Worm (Caenorhabditis elegans) whole organism, L3 larva: ENCODE measurements around the gene cat-4.

Experiments
- R02D3.7 ChIP-seq: fragments of 150-350 bp; optimal IDR thresholded peaks from 2 replicates; lab custom pipeline; 2014; ENCODE audit warnings: missing biosample characterization, missing genetic modification characterization
- ZK546.5 ChIP-seq: sonication (generic microtip); optimal IDR thresholded peaks from 2 replicates; lab custom pipeline; 2017; ENCODE audit warnings: missing biosample characterization, missing genetic modification characterization
- aly-2 ChIP-seq: fragments of 150-350 bp; optimal IDR thresholded peaks from 2 replicates; lab custom pipeline; 2014; ENCODE audit warnings: missing biosample characterization, missing genetic modification characterization
- ama-1 ChIP-seq: fragments of 150-350 bp; optimal IDR thresholded peaks from 2 replicates; lab custom pipeline; 2018
- ceh-28 ChIP-seq: fragments of 150-350 bp; optimal IDR thresholded peaks from 2 replicates; lab custom pipeline; 2014; ENCODE audit warnings: missing biosample characterization, missing genetic modification reagents, missing genetic modification characterization
- ceh-9 ChIP-seq: sonication (generic microtip); optimal IDR thresholded peaks from 2 replicates; lab custom pipeline; 2018; ENCODE audit warnings: missing biosample characterization, missing genetic modification characterization
- daf-12 ChIP-seq: fragments of 150-350 bp; optimal IDR thresholded peaks from 2 replicates; lab custom pipeline; 2014; ENCODE audit warnings: missing biosample characterization, missing genetic modification reagents, missing genetic modification characterization
- egl-27 ChIP-seq: sonication (generic microtip); optimal IDR thresholded peaks from 4 replicates; lab custom pipeline; 2017; ENCODE audit warnings: missing biosample characterization, missing genetic modification reagents, missing genetic modification characterization
- egl-5 ChIP-seq: fragments of 150-350 bp; optimal IDR thresholded peaks from 2 replicates; lab custom pipeline; 2017; ENCODE audit warnings: missing biosample characterization, missing genetic modification reagents, missing genetic modification characterization, inconsistent platforms
- elt-1 ChIP-seq: fragments of 150-350 bp; optimal IDR thresholded peaks from 2 replicates; lab custom pipeline; 2014; ENCODE audit warnings: missing biosample characterization, missing genetic modification characterization
- elt-2 ChIP-seq: sonication (generic microtip); optimal IDR thresholded peaks from 2 replicates; lab custom pipeline; 2016; ENCODE audit warnings: missing genetic modification reagents, mild to moderate bottlenecking, missing genetic modification characterization, missing compliant biosample characterization
- elt-3 ChIP-seq, 3 experiments: fragments of 150-350 bp in 1 of 3; sonication (generic microtip) in 2 of 3; optimal IDR thresholded peaks; 2 replicates in 2 of 3; 4 replicates in 1 of 3; lab custom pipeline; 2014 to 2017; ENCODE audit warnings: missing biosample characterization in 3 of 3, missing genetic modification characterization in 3 of 3
- eor-1 ChIP-seq, 2 experiments: fragments of 150-350 bp; optimal IDR thresholded peaks; 2 replicates each; lab custom pipeline; 2014 to 2018; ENCODE audit warnings: missing biosample characterization in 2 of 2, missing genetic modification characterization in 2 of 2
- fkh-10 ChIP-seq: sonication (generic microtip); optimal IDR thresholded peaks from 2 replicates; lab custom pipeline; 2017; ENCODE audit warnings: missing biosample characterization, missing genetic modification reagents, missing genetic modification characterization
- fkh-2 ChIP-seq: fragments of 150-350 bp; optimal IDR thresholded peaks from 2 replicates; lab custom pipeline; 2014; ENCODE audit warnings: missing biosample characterization, missing genetic modification reagents, missing genetic modification characterization
- hmg-11 ChIP-seq: sonication (generic microtip); optimal IDR thresholded peaks from 2 replicates; lab custom pipeline; 2016; ENCODE audit warnings: missing genetic modification characterization, missing compliant biosample characterization
- jun-1 ChIP-seq: fragments of 150-350 bp; optimal IDR thresholded peaks from 2 replicates; lab custom pipeline; 2014; ENCODE audit warnings: missing biosample characterization, missing genetic modification reagents, missing genetic modification characterization
- lin-39 ChIP-seq: fragments of 150-350 bp; optimal IDR thresholded peaks from 2 replicates; lab custom pipeline; 2018; ENCODE audit warnings: missing biosample characterization, missing genetic modification reagents, missing genetic modification characterization
- lsy-12 ChIP-seq: sonication (generic microtip); optimal IDR thresholded peaks from 2 replicates; lab custom pipeline; 2016; ENCODE audit warnings: mild to moderate bottlenecking, missing genetic modification characterization, missing compliant biosample characterization
- mdl-1 ChIP-seq: fragments of 150-350 bp; optimal IDR thresholded peaks from 2 replicates; lab custom pipeline; 2014; ENCODE audit warnings: missing biosample characterization, missing genetic modification characterization
- mml-1 ChIP-seq: fragments of 150-350 bp; sonication (generic microtip); optimal IDR thresholded peaks from 3 replicates; lab custom pipeline; 2014; ENCODE audit warnings: missing biosample characterization, missing genetic modification characterization
- nfya-1 ChIP-seq: sonication (generic microtip); optimal IDR thresholded peaks from 2 replicates; lab custom pipeline; 2017; ENCODE audit warnings: missing genetic modification characterization, mild to moderate bottlenecking, missing compliant biosample characterization, antibody characterized with exemption, moderate library complexity; ENCODE audit not compliant: insufficient read depth
- nhr-11 ChIP-seq: fragments of 150-350 bp; optimal IDR thresholded peaks from 2 replicates; lab custom pipeline; 2014; ENCODE audit warnings: missing biosample characterization, missing genetic modification characterization
- nhr-12 ChIP-seq: fragments of 150-350 bp; optimal IDR thresholded peaks from 2 replicates; lab custom pipeline; 2014; ENCODE audit warnings: missing biosample characterization, missing genetic modification characterization
- nhr-23 ChIP-seq: fragments of 150-350 bp; optimal IDR thresholded peaks from 2 replicates; lab custom pipeline; 2014; ENCODE audit warnings: missing biosample characterization, missing genetic modification reagents, missing genetic modification characterization
- nhr-237 ChIP-seq: fragments of 150-350 bp; optimal IDR thresholded peaks from 2 replicates; lab custom pipeline; 2014; ENCODE audit warnings: missing biosample characterization, missing genetic modification characterization
- nhr-25 ChIP-seq: sonication (generic microtip); optimal IDR thresholded peaks from 2 replicates; lab custom pipeline; 2017; ENCODE audit warnings: missing biosample characterization, missing genetic modification characterization
- nhr-28 ChIP-seq: fragments of 150-350 bp; optimal IDR thresholded peaks from 2 replicates; lab custom pipeline; 2014; ENCODE audit warnings: missing biosample characterization, missing genetic modification characterization
- nhr-43 ChIP-seq: sonication (generic microtip); optimal IDR thresholded peaks from 2 replicates; lab custom pipeline; 2016; ENCODE audit warnings: mild to moderate bottlenecking, missing genetic modification characterization, missing compliant biosample characterization; ENCODE audit not compliant: poor library complexity, severe bottlenecking
- nhr-67 ChIP-seq: fragments of 150-350 bp; optimal IDR thresholded peaks from 2 replicates; lab custom pipeline; 2014; ENCODE audit warnings: missing biosample characterization, missing genetic modification characterization
- nhr-76 ChIP-seq: fragments of 150-350 bp; sonication (generic microtip); optimal IDR thresholded peaks from 5 replicates; lab custom pipeline; 2014; ENCODE audit warnings: missing biosample characterization, missing genetic modification characterization
- nhr-77 ChIP-seq: fragments of 150-350 bp; optimal IDR thresholded peaks from 2 replicates; lab custom pipeline; 2014; ENCODE audit warnings: missing biosample characterization, missing genetic modification characterization
- pha-4 ChIP-seq: fragments of 150-350 bp; optimal IDR thresholded peaks from 2 replicates; lab custom pipeline; 2014; ENCODE audit warnings: missing biosample characterization, missing genetic modification reagents, missing genetic modification characterization
- pqm-1 ChIP-seq: fragments of 150-350 bp; optimal IDR thresholded peaks from 2 replicates; lab custom pipeline; 2017; ENCODE audit warnings: missing biosample characterization, missing genetic modification characterization, inconsistent platforms
- sea-2 ChIP-seq: fragments of 150-350 bp; sonication (generic microtip); optimal IDR thresholded peaks from 4 replicates; lab custom pipeline; 2014; ENCODE audit warnings: missing biosample characterization, missing genetic modification reagents, missing genetic modification characterization
- skn-1 ChIP-seq: fragments of 150-350 bp; optimal IDR thresholded peaks from 2 replicates; lab custom pipeline; 2014; ENCODE audit warnings: missing biosample characterization, missing genetic modification characterization
- snpc-4 ChIP-seq: fragments of 150-350 bp; optimal IDR thresholded peaks from 2 replicates; lab custom pipeline; 2014; ENCODE audit warnings: missing biosample characterization, missing genetic modification characterization
- tbx-2 ChIP-seq: sonication (generic microtip); optimal IDR thresholded peaks from 2 replicates; lab custom pipeline; 2016; ENCODE audit warnings: mild to moderate bottlenecking, missing genetic modification characterization, missing compliant biosample characterization
- unc-62 ChIP-seq: fragments of 150-350 bp; sonication (generic microtip); optimal IDR thresholded peaks from 4 replicates; lab custom pipeline; 2014; ENCODE audit warnings: missing biosample characterization, missing genetic modification reagents, missing genetic modification characterization
- zag-1 ChIP-seq: fragments of 150-350 bp; optimal IDR thresholded peaks from 2 replicates; lab custom pipeline; 2014; ENCODE audit warnings: missing biosample characterization, missing genetic modification characterization
- ztf-11 ChIP-seq: fragments of 150-350 bp; optimal IDR thresholded peaks from 2 replicates; lab custom pipeline; 2014; ENCODE audit warnings: missing biosample characterization, missing genetic modification characterization
- ztf-4 ChIP-seq: fragments of 150-350 bp; optimal IDR thresholded peaks from 2 replicates; lab custom pipeline; 2014; ENCODE audit warnings: missing biosample characterization, missing genetic modification characterization

cat-4 gene

ce11 chrV:10574197-10574596 is 9.5 kb downstream of the cat-4 start:
- TF ChIP-seq tbx-2 (tag; lab: Kevin White, UChicago) (no peak), hmg-11 (tag; lab: Kevin White, UChicago) (no peak), zag-1 (tag; lab: Kevin White, UChicago) (no peak), eor-1 (tag; optimal IDR thresholded peaks at IDR 0.05; lab: Kevin White, UChicago) (no peak), ama-1 (lab: Kevin White, UChicago) (no peak), nhr-23 (tag; lab: Kevin White, UChicago) (no peak), ztf-11 (tag; lab: Kevin White, UChicago) (no peak), aly-2 (tag; lab: Kevin White, UChicago) (no peak), nhr-237 (no peak), nhr-11 (no peak), fkh-2 (tag; lab: Kevin White, UChicago) (no peak), lsy-12 (no peak), R02D3.7 (tag; lab: Kevin White, UChicago) (no peak), sea-2 (GFP tag; lab: Kevin White, UChicago) (no peak), daf-12 (tag; lab: Kevin White, UChicago) (no peak), ceh-28 (no peak), ZK546.5 (no peak), nhr-28 (tag; lab: Kevin White, UChicago) (no peak), nhr-25 (tag; lab: Kevin White, UChicago) (no peak), nhr-77 (no peak)

ce11 chrV:10576319-10576718 is 11.6 kb downstream of the cat-4 start, which contains the start of gene vps-54:
vps-54 (minus strand) TSS chrV:10576419.
- TF ChIP-seq pha-4 (tag; lab: Kevin White, UChicago) (no peak), nhr-76 (no peak), nhr-28 (tag; lab: Kevin White, UChicago) (no peak), elt-3 (tag; optimal IDR thresholded peaks at IDR 0.05; lab: Kevin White, UChicago) (no peak), sea-2 (GFP tag; lab: Kevin White, UChicago) (no peak), mml-1 (tag; lab: Kevin White, UChicago) (no peak), aly-2 (tag; lab: Kevin White, UChicago) (no peak), nhr-25 (tag; lab: Kevin White, UChicago) (no peak), ztf-11 (tag; lab: Kevin White, UChicago) (no peak), fkh-2 (tag; lab: Kevin White, UChicago) (no peak), hmg-11 (tag; lab: Kevin White, UChicago) (no peak), nhr-67 (no peak), egl-27 (tag; lab: Kevin White, UChicago) (no peak), daf-12 (tag; lab: Kevin White, UChicago) (no peak), nfya-1 (tag; lab: Kevin White, UChicago) (no peak), ztf-4 (no peak), snpc-4 (tag; lab: Kevin White, UChicago) (no peak)

- no peak for TF ChIP-seq elt-2 (tag; lab: Kevin White, UChicago)
- TF ChIP-seq elt-3 (tag; optimal IDR thresholded peaks at IDR 0.05; lab: Kevin White, UChicago), result no peak
- TF ChIP-seq hmg-11 (tag; lab: Kevin White, UChicago), result no peak
- no peak for TF ChIP-seq ceh-9 (tag; lab: Kevin White, UChicago)
- no peak for TF ChIP-seq fkh-2 (tag; lab: Kevin White, UChicago)
- no peak for TF ChIP-seq lsy-12
- TF ChIP-seq, all 47 proteins: peak for 0
Measured at ce11 chrV:10578226-10578625, 13.5 kb downstream of the cat-4 start, which contains the start of gene mics-1. mics-1 (minus strand) TSS chrV:10578326.

ce11 chrV:10578938-10579337 is 14.3 kb downstream of the cat-4 start, which contains the start of the genes erh-1 and lpd-9:
erh-1 (minus strand) TSS chrV:10579141.
lpd-9 (plus strand) TSS chrV:10579305.
- no peak for TF ChIP-seq zag-1 (tag; lab: Kevin White, UChicago)
- peak; percentile 7 for TF ChIP-seq skn-1 (tag; lab: Kevin White, UChicago)
- TF ChIP-seq lsy-12, result peak; percentile 77
- no peak for TF ChIP-seq aly-2 (tag; lab: Kevin White, UChicago)
- no peak for TF ChIP-seq egl-27 (tag; lab: Kevin White, UChicago)
- TF ChIP-seq nhr-77, result no peak
- TF ChIP-seq ZK546.5, result no peak
- no peak for TF ChIP-seq nhr-12
- peak; percentile 48 for TF ChIP-seq pqm-1 (tag; lab: Kevin White, UChicago)
- no peak for TF ChIP-seq nhr-67
- no peak for TF ChIP-seq lin-39 (tag; lab: Kevin White, UChicago)
- no peak for TF ChIP-seq ztf-11 (tag; lab: Kevin White, UChicago)
- peak; percentile 60 for TF ChIP-seq elt-2 (tag; lab: Kevin White, UChicago)
- TF ChIP-seq snpc-4 (tag; lab: Kevin White, UChicago), result peak; percentile 68
- no peak for TF ChIP-seq nhr-76
- no peak for TF ChIP-seq unc-62
- no peak for TF ChIP-seq mml-1 (tag; lab: Kevin White, UChicago)
- TF ChIP-seq fkh-10 (GFP tag; lab: Kevin White, UChicago), result no peak
- peak; percentile 65 for TF ChIP-seq nfya-1 (tag; lab: Kevin White, UChicago)
- TF ChIP-seq nhr-43 (tag; lab: Kevin White, UChicago), result peak; percentile 71
- TF ChIP-seq mdl-1, result no peak
- TF ChIP-seq R02D3.7 (tag; lab: Kevin White, UChicago), result peak; percentile 72
- TF ChIP-seq egl-5 (tag; lab: Kevin White, UChicago), result no peak
- TF ChIP-seq tbx-2 (tag; lab: Kevin White, UChicago), result no peak
- TF ChIP-seq nhr-237, result no peak
- no peak for TF ChIP-seq elt-1
- peak; percentile 27 for TF ChIP-seq ama-1 (lab: Kevin White, UChicago)
- peak; percentile 76 for TF ChIP-seq hmg-11 (tag; lab: Kevin White, UChicago)
- TF ChIP-seq nhr-28 (tag; lab: Kevin White, UChicago), result no peak
- no peak for TF ChIP-seq eor-1 (tag; optimal IDR thresholded peaks at IDR 0.05; lab: Kevin White, UChicago)
- no peak for TF ChIP-seq nhr-11
- TF ChIP-seq ztf-4, result no peak
- TF ChIP-seq elt-3 (tag; optimal IDR thresholded peaks at IDR 0.05; lab: Kevin White, UChicago), result no peak
- peak; percentile 41 for TF ChIP-seq ceh-28
- TF ChIP-seq jun-1 (tag; lab: Kevin White, UChicago), result no peak
